Worm (Caenorhabditis elegans): ENCODE data around the gene srw-12.

ce11 chrV:15264131-15264530 is 25.7 kb upstream of the srw-12 start, which contains the start of gene M01B2.12:
- no peak for TF ChIP-seq W03F9.2 (tag; optimal IDR thresholded peaks at IDR 0.05)
- TF ChIP-seq dao-5 (tag; optimal IDR thresholded peaks at IDR 0.05): no peak

All from whole organism, L4/young adult.